Fruit fly (Drosophila melanogaster) whole organism, pupa: ENCODE results near the gene CG6790.

ENCODE experiments used
- CG10348 ChIP-seq: fragments of 200-800 bp; sonication (Bioruptor generic); IDR thresholded peaks from 2 replicates; pipeline ENCODE4 v1.3.6; 2022; ENCODE audit warnings: missing biosample characterization, missing genetic modification characterization
- CG12605 ChIP-seq: fragments of 200-800 bp; sonication (Bioruptor generic); IDR thresholded peaks from 2 replicates; pipeline ENCODE4 v1.3.6; 2022; ENCODE audit warnings: missing biosample characterization, missing genetic modification characterization
- CG13204 ChIP-seq: fragments of 200-800 bp; sonication (Bioruptor generic); optimal IDR thresholded peaks from 2 replicates; lab custom pipeline; 2018; ENCODE audit warnings: missing biosample characterization, mild to moderate bottlenecking, missing genetic modification characterization, moderate library complexity
- CG14655 ChIP-seq: fragments of 200-800 bp; sonication (Bioruptor generic); optimal IDR thresholded peaks from 3 replicates; lab custom pipeline; 2017; ENCODE audit warnings: mild to moderate bottlenecking, missing biosample characterization, missing genetic modification reagents, missing genetic modification characterization
- CG15710 ChIP-seq: fragments of 200-800 bp; sonication (Bioruptor generic); optimal IDR thresholded peaks from 2 replicates; lab custom pipeline; 2018; ENCODE audit warnings: missing biosample characterization, mild to moderate bottlenecking, missing genetic modification characterization, moderate library complexity
- CG17806 ChIP-seq: fragments of 200-800 bp; sonication (Bioruptor generic); optimal IDR thresholded peaks from 2 replicates; lab custom pipeline; 2018; ENCODE audit warnings: missing biosample characterization, mild to moderate bottlenecking, missing genetic modification characterization, moderate library complexity
- CG32121 ChIP-seq: fragments of 200-800 bp; sonication (Bioruptor generic); IDR thresholded peaks from 2 replicates; pipeline ENCODE4 v1.3.6; 2022; ENCODE audit warnings: missing biosample characterization, missing genetic modification characterization
- CG34367 ChIP-seq: fragments of 200-800 bp; sonication (Bioruptor generic); optimal IDR thresholded peaks from 2 replicates; lab custom pipeline; 2018; ENCODE audit warnings: missing biosample characterization, mild to moderate bottlenecking, missing genetic modification characterization
- CG4496 ChIP-seq: fragments of 200-800 bp; sonication (Bioruptor generic); IDR thresholded peaks from 3 replicates; pipeline ENCODE4 v1.3.6; 2022; ENCODE audit warnings: missing biosample characterization, missing genetic modification characterization
- CG8159 ChIP-seq: fragments of 200-800 bp; sonication (Bioruptor generic); optimal IDR thresholded peaks from 3 replicates; lab custom pipeline; 2018; ENCODE audit warnings: missing biosample characterization, mild to moderate bottlenecking, missing genetic modification characterization, moderate library complexity
- CG8301 ChIP-seq: fragments of 200-800 bp; sonication (Bioruptor generic); optimal IDR thresholded peaks from 2 replicates; lab custom pipeline; 2018; ENCODE audit warnings: missing biosample characterization, mild to moderate bottlenecking, missing genetic modification characterization
- CG9948 ChIP-seq: fragments of 200-800 bp; sonication (Bioruptor generic); optimal IDR thresholded peaks from 2 replicates; lab custom pipeline; 2018; ENCODE audit warnings: missing biosample characterization, mild to moderate bottlenecking, missing genetic modification characterization, moderate library complexity
- D1 ChIP-seq: fragments of 200-800 bp; sonication (Bioruptor generic); optimal IDR thresholded peaks from 2 replicates; lab custom pipeline; 2018; ENCODE audit warnings: missing biosample characterization, mild to moderate bottlenecking, missing genetic modification characterization, moderate library complexity
- EcR ChIP-seq: fragments of 200-800 bp; sonication (Bioruptor generic); optimal IDR thresholded peaks from 3 replicates; lab custom pipeline; 2019; ENCODE audit warnings: missing biosample characterization, missing genetic modification characterization, mild to moderate bottlenecking, moderate library complexity, missing genetic modification reagents
- Ets98B ChIP-seq: fragments of 200-800 bp; sonication (Bioruptor generic); IDR thresholded peaks from 2 replicates; pipeline ENCODE4 v1.3.6; 2022; ENCODE audit warnings: missing biosample characterization, missing genetic modification characterization
- Pif1A ChIP-seq: fragments of 200-800 bp; sonication (Bioruptor generic); optimal IDR thresholded peaks from 3 replicates; lab custom pipeline; 2016; ENCODE audit warnings: missing biosample characterization, missing genetic modification characterization
- Pif1B ChIP-seq: fragments of 200-800 bp; sonication (Bioruptor generic); optimal IDR thresholded peaks from 3 replicates; lab custom pipeline; 2016; ENCODE audit warnings: missing biosample characterization, missing genetic modification characterization
- Snoo ChIP-seq: fragments of 200-800 bp; sonication (Bioruptor generic); optimal IDR thresholded peaks from 3 replicates; lab custom pipeline; 2017; ENCODE audit warnings: missing biosample characterization, mild to moderate bottlenecking, missing genetic modification characterization, inconsistent platforms
- fd96Ca ChIP-seq: fragments of 200-800 bp; sonication (Bioruptor generic); IDR thresholded peaks from 3 replicates; pipeline ENCODE4 v1.3.6; 2022; ENCODE audit warnings: missing biosample characterization, missing genetic modification characterization
- gl ChIP-seq: fragments of 200-800 bp; sonication (Bioruptor generic); optimal IDR thresholded peaks from 2 replicates; lab custom pipeline; 2018; ENCODE audit warnings: missing biosample characterization, mild to moderate bottlenecking, missing genetic modification characterization
- rn ChIP-seq: fragments of 200-800 bp; sonication (Bioruptor generic); IDR thresholded peaks from 2 replicates; pipeline ENCODE4 v1.3.6; 2022; ENCODE audit warnings: missing biosample characterization, missing genetic modification characterization

The CG6790 gene

dm6 chr3R:11614107-11614506 lies 35.6 kb upstream of the CG6790 start:
- TF ChIP-seq fd96Ca (GFP tag; lab: Robert Waterston, UW): no peak
- peak; percentile 89 for TF ChIP-seq EcR
- TF ChIP-seq Pif1B (GFP tag; lab: Kevin White, UChicago): no peak
- peak; percentile 24 for TF ChIP-seq CG13204 (GFP tag; lab: Kevin White, UChicago)
- no peak for TF ChIP-seq gl (tag; lab: Kevin White, UChicago)
- no peak for TF ChIP-seq CG14655
- TF ChIP-seq CG32121: no peak
- TF ChIP-seq CG12605 (GFP tag; lab: Robert Waterston, UW): no peak
- TF ChIP-seq CG4496 (GFP tag; lab: Robert Waterston, UW): 0 out of 3 replicates have a peak, but pooled peaks have one; percentile 12
- no peak for TF ChIP-seq D1 (tag; lab: Kevin White, UChicago)

dm6 chr3R:11613252-11614036 lies 34.9 kb upstream of the CG6790 start:
- TF ChIP-seq Snoo (tag; lab: Kevin White, UChicago) (peak; percentile 42), gl (tag; lab: Kevin White, UChicago) (no peak), CG15710 (tag; lab: Kevin White, UChicago) (peak; percentile 30), D1 (tag; lab: Kevin White, UChicago) (peak; percentile 35), Ets98B (GFP tag; lab: Robert Waterston, UW) (no peak), CG8159 (no peak), CG34367 (tag; lab: Kevin White, UChicago) (no peak), CG4496 (GFP tag; lab: Robert Waterston, UW) (no peak; the same call in 2 of the 3 replicates)

dm6 chr3R:11612467-11612866 lies 33.9 kb upstream of the CG6790 start:
- TF ChIP-seq D1 (tag; lab: Kevin White, UChicago): no peak
- TF ChIP-seq Pif1A (GFP tag; lab: Kevin White, UChicago): no peak
- TF ChIP-seq CG15710 (tag; lab: Kevin White, UChicago): no peak
- no peak for TF ChIP-seq CG10348 (GFP tag; lab: Robert Waterston, UW)
- TF ChIP-seq CG34367 (tag; lab: Kevin White, UChicago): no peak
- no peak for TF ChIP-seq Ets98B (GFP tag; lab: Robert Waterston, UW)
- TF ChIP-seq CG32121: no peak
- TF ChIP-seq CG14655: peak; percentile 5
- TF ChIP-seq Snoo (tag; lab: Kevin White, UChicago): no peak
- peak; percentile 14 for TF ChIP-seq CG8301
- no peak for TF ChIP-seq CG12605 (GFP tag; lab: Robert Waterston, UW)
- no peak for TF ChIP-seq EcR

dm6 chr3R:11606679-11607078 lies 28.1 kb upstream of the CG6790 start:
- no peak for TF ChIP-seq Pif1A (GFP tag; lab: Kevin White, UChicago)
- no peak for TF ChIP-seq CG17806
- TF ChIP-seq CG14655: peak; percentile 68
- no peak for TF ChIP-seq EcR
- TF ChIP-seq Ets98B (GFP tag; lab: Robert Waterston, UW): no peak
- no peak for TF ChIP-seq CG10348 (GFP tag; lab: Robert Waterston, UW)
- peak; percentile 40; the same call in 1 of the 2 replicates for TF ChIP-seq CG32121
- peak; percentile 10 for TF ChIP-seq CG9948 (tag; lab: Kevin White, UChicago)
- peak; percentile 48; the same call in 1 of the 3 replicates for TF ChIP-seq CG4496 (GFP tag; lab: Robert Waterston, UW)
- peak; percentile 76 for TF ChIP-seq fd96Ca (GFP tag; lab: Robert Waterston, UW)
- peak; percentile 38 for TF ChIP-seq CG8301
- TF ChIP-seq Snoo (tag; lab: Kevin White, UChicago): no peak

dm6 chr3R:11604654-11605436 lies 26.3 kb upstream of the CG6790 start:
- TF ChIP-seq CG17806 (peak; percentile 8), CG9948 (tag; lab: Kevin White, UChicago) (no peak), rn (GFP tag; lab: Robert Waterston, UW) (no peak), CG4496 (GFP tag; lab: Robert Waterston, UW) (peak; percentile 64), Snoo (tag; lab: Kevin White, UChicago) (peak; percentile 32), fd96Ca (GFP tag; lab: Robert Waterston, UW) (peak; percentile 73; the same call in 2 of the 3 replicates), D1 (tag; lab: Kevin White, UChicago) (no peak), CG12605 (GFP tag; lab: Robert Waterston, UW) (peak; percentile 90), CG14655 (peak; percentile 46), CG8159 (peak; percentile 26), CG15710 (tag; lab: Kevin White, UChicago) (peak; percentile 6), Ets98B (GFP tag; lab: Robert Waterston, UW) (peak; percentile 72; the same call in 1 of the 2 replicates), CG8301 (peak; percentile 26), CG10348 (GFP tag; lab: Robert Waterston, UW) (no peak), Pif1B (GFP tag; lab: Kevin White, UChicago) (peak; percentile 65), Pif1A (GFP tag; lab: Kevin White, UChicago) (peak; percentile 45), gl (tag; lab: Kevin White, UChicago) (peak; percentile 51), CG32121 (peak; percentile 48; the same call in 1 of the 2 replicates), EcR (peak; percentile 50), CG34367 (tag; lab: Kevin White, UChicago) (peak; percentile 0), CG13204 (GFP tag; lab: Kevin White, UChicago) (peak; percentile 64)
